Worm (Caenorhabditis elegans): Measurements from ENCODE around the gene M05D6.2.
A peak's percentile ranks its signal among the peaks of the same experiment; 100 is the strongest.

DNA sequence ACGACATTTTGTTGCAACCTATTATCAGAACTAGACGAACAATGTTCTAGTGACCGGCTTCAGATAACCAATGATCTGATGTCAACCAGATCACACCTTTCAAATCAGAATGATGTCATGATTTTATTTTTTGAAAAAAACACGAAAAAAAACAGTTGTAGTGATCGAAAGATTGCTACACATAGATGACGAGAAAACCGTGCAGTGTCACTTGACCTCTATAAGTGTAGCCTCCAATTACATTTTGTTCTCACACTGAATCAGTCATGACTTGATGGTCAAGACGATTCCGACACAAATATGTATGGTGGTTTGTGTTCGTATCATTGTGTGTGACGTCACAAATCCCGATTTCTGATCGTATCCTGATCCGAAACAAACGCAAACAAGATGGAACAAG is 27.8 kb upstream of the M05D6.2 start:
- no peak for TF ChIP-seq snpc-4 (tag; optimal IDR thresholded peaks at IDR 0.05)
- TF ChIP-seq eor-1 (tag; optimal IDR thresholded peaks at IDR 0.05) = no peak
- TF ChIP-seq ztf-11 (tag; optimal IDR thresholded peaks at IDR 0.05) = no peak
- no peak for TF ChIP-seq R02D3.7 (tag; optimal IDR thresholded peaks at IDR 0.05)
- TF ChIP-seq unc-62 (GFP tag; optimal IDR thresholded peaks at IDR 0.05) = no peak
- peak; percentile 51 for TF ChIP-seq nhr-43 (tag; optimal IDR thresholded peaks at IDR 0.05; ENCODE audit: poor library complexity, severe bottlenecking)
- TF ChIP-seq nhr-25 (tag; optimal IDR thresholded peaks at IDR 0.05) = peak; percentile 74
- no peak for TF ChIP-seq unc-39 (tag; optimal IDR thresholded peaks at IDR 0.05)
- TF ChIP-seq nhr-237 (tag; optimal IDR thresholded peaks at IDR 0.05) = no peak
- no peak for TF ChIP-seq egl-5 (tag; optimal IDR thresholded peaks at IDR 0.05)
- TF ChIP-seq aly-2 (tag; optimal IDR thresholded peaks at IDR 0.05) = no peak
